Fruit fly (Drosophila melanogaster) whole organism, embryonic: ENCODE data around the gene CG1638.
A peak's percentile ranks its signal among the peaks of the same experiment; 100 is the strongest.

Source experiments
- Asciz ChIP-seq: fragments of 200-800 bp; sonication (Bioruptor generic); optimal IDR thresholded peaks from 2 replicates; lab custom pipeline; 2017; ENCODE audit warnings: missing biosample characterization, mild to moderate bottlenecking, missing genetic modification characterization, missing genetic modification reagents
- B-H1 ChIP-seq: fragments of 200-800 bp; sonication (Bioruptor generic); IDR thresholded peaks from 3 replicates; pipeline ENCODE4 v1.3.6; 2022; ENCODE audit warnings: missing biosample characterization, missing genetic modification characterization
- Blimp-1 ChIP-seq: fragments of 200-800 bp; sonication (Bioruptor generic); optimal IDR thresholded peaks from 3 replicates; lab custom pipeline; 2018; ENCODE audit warnings: missing biosample characterization, missing genetic modification characterization, mild to moderate bottlenecking, moderate library complexity, missing genetic modification reagents
- CG10321 ChIP-seq: fragments of 200-800 bp; sonication (Bioruptor generic); IDR thresholded peaks from 2 replicates; pipeline ENCODE4 v1.3.6; 2022; ENCODE audit warnings: missing biosample characterization, missing genetic modification characterization
- CG11247 ChIP-seq: fragments of 200-800 bp; sonication (Bioruptor generic); IDR thresholded peaks from 2 replicates; pipeline ENCODE4 v1.3.6; 2022; ENCODE audit warnings: missing biosample characterization, missing genetic modification characterization
- CG12219 ChIP-seq: fragments of 200-800 bp; sonication (Bioruptor generic); optimal IDR thresholded peaks from 3 replicates; lab custom pipeline; 2018; ENCODE audit warnings: missing biosample characterization, mild to moderate bottlenecking, missing genetic modification characterization
- CG12236 ChIP-seq: fragments of 200-800 bp; sonication (Bioruptor generic); optimal IDR thresholded peaks from 2 replicates; lab custom pipeline; 2016; ENCODE audit warnings: missing biosample characterization, missing genetic modification characterization
- CG13296 ChIP-seq: fragments of 200-800 bp; sonication (Bioruptor generic); optimal IDR thresholded peaks from 3 replicates; lab custom pipeline; 2018; ENCODE audit warnings: missing biosample characterization, mild to moderate bottlenecking, missing genetic modification characterization
- CG14710 ChIP-seq: fragments of 200-800 bp; sonication (Bioruptor generic); optimal IDR thresholded peaks from 3 replicates; lab custom pipeline; 2019; ENCODE audit warnings: missing biosample characterization, mild to moderate bottlenecking, missing genetic modification characterization, moderate library complexity
- CG15269 ChIP-seq: fragments of 200-800 bp; sonication (Bioruptor generic); optimal IDR thresholded peaks from 2 replicates; lab custom pipeline; 2018; ENCODE audit warnings: missing biosample characterization, mild to moderate bottlenecking, missing genetic modification characterization, moderate library complexity
- CG15601 ChIP-seq: fragments of 200-800 bp; sonication (Bioruptor generic); optimal IDR thresholded peaks from 3 replicates; lab custom pipeline; 2019; ENCODE audit warnings: missing biosample characterization, mild to moderate bottlenecking, missing genetic modification characterization, moderate library complexity
- CG31388 ChIP-seq: fragments of 200-800 bp; sonication (Bioruptor generic); optimal IDR thresholded peaks from 2 replicates; lab custom pipeline; 2016; ENCODE audit warnings: missing biosample characterization, missing genetic modification characterization
- CG33213 ChIP-seq: fragments of 200-800 bp; sonication (Bioruptor generic); optimal IDR thresholded peaks from 3 replicates; lab custom pipeline; 2016; ENCODE audit warnings: missing biosample characterization, missing genetic modification characterization
- CG4707 ChIP-seq: fragments of 200-800 bp; sonication (Bioruptor generic); optimal IDR thresholded peaks from 2 replicates; lab custom pipeline; 2018; ENCODE audit warnings: missing biosample characterization, mild to moderate bottlenecking, missing genetic modification characterization, moderate library complexity
- CG6689 ChIP-seq: fragments of 200-800 bp; sonication (Bioruptor generic); IDR thresholded peaks from 2 replicates; pipeline ENCODE4 v1.3.6; 2022; ENCODE audit warnings: missing biosample characterization, missing genetic modification characterization
- CG6854 ChIP-seq: fragments of 200-800 bp; sonication (Bioruptor generic); optimal IDR thresholded peaks from 3 replicates; lab custom pipeline; 2017; ENCODE audit warnings: missing biosample characterization, mild to moderate bottlenecking, missing genetic modification characterization
- CG7928 ChIP-seq: fragments of 200-800 bp; sonication (Bioruptor generic); optimal IDR thresholded peaks from 2 replicates; lab custom pipeline; 2017; ENCODE audit warnings: missing biosample characterization, mild to moderate bottlenecking, missing genetic modification characterization
- CG8944 ChIP-seq: fragments of 200-800 bp; sonication (Bioruptor generic); optimal IDR thresholded peaks from 3 replicates; lab custom pipeline; 2016; ENCODE audit warnings: missing biosample characterization, missing genetic modification characterization
- CG9727 ChIP-seq: fragments of 200-800 bp; sonication (Bioruptor generic); optimal IDR thresholded peaks from 3 replicates; lab custom pipeline; 2017; ENCODE audit warnings: missing biosample characterization, mild to moderate bottlenecking, missing genetic modification characterization
- Camta ChIP-seq: fragments of 200-800 bp; sonication (Bioruptor generic); optimal IDR thresholded peaks from 2 replicates; lab custom pipeline; 2016; ENCODE audit warnings: missing biosample characterization, missing genetic modification characterization
- CkIIα-i1 ChIP-seq: fragments of 200-800 bp; sonication (Bioruptor generic); IDR thresholded peaks from 2 replicates; pipeline ENCODE4 v1.3.6; 2022; ENCODE audit warnings: missing biosample characterization, missing genetic modification characterization
- D19B ChIP-seq: fragments of 200-800 bp; sonication (Bioruptor generic); optimal IDR thresholded peaks from 2 replicates; lab custom pipeline; 2017; ENCODE audit warnings: missing biosample characterization, mild to moderate bottlenecking, missing genetic modification characterization
- Doc3 ChIP-seq: fragments of 200-800 bp; sonication (Bioruptor generic); IDR thresholded peaks from 3 replicates; pipeline ENCODE4 v1.3.6; 2022; ENCODE audit warnings: missing biosample characterization, missing genetic modification characterization; ENCODE audit not compliant: partially characterized antibody
- Ets97D ChIP-seq: fragments of 200-800 bp; sonication (Bioruptor generic); optimal IDR thresholded peaks from 3 replicates; lab custom pipeline; 2016; ENCODE audit warnings: missing biosample characterization, missing genetic modification characterization
- Fer2 ChIP-seq: fragments of 200-800 bp; sonication (Bioruptor generic); optimal IDR thresholded peaks from 2 replicates; lab custom pipeline; 2018; ENCODE audit warnings: missing biosample characterization, mild to moderate bottlenecking, missing genetic modification characterization, moderate library complexity
- Gsc ChIP-seq: fragments of 200-800 bp; sonication (Bioruptor generic); IDR thresholded peaks from 2 replicates; pipeline ENCODE4 v1.3.6; 2022; ENCODE audit warnings: missing biosample characterization, missing genetic modification characterization
- H15 ChIP-seq: fragments of 200-800 bp; sonication (Bioruptor generic); IDR thresholded peaks from 3 replicates; pipeline ENCODE4 v1.3.6; 2022; ENCODE audit warnings: missing biosample characterization, missing genetic modification characterization
- H2.0 ChIP-seq: fragments of 200-800 bp; sonication (Bioruptor generic); IDR thresholded peaks from 2 replicates; pipeline ENCODE4 v1.3.6; 2022; ENCODE audit warnings: missing biosample characterization, missing genetic modification characterization
- HHEX ChIP-seq: fragments of 200-800 bp; sonication (Bioruptor generic); optimal IDR thresholded peaks from 3 replicates; lab custom pipeline; 2017; ENCODE audit warnings: missing biosample characterization, mild to moderate bottlenecking, missing genetic modification characterization, missing genetic modification reagents
- HLHmδ ChIP-seq: fragments of 200-800 bp; sonication (Bioruptor generic); optimal IDR thresholded peaks from 2 replicates; lab custom pipeline; 2018; ENCODE audit warnings: missing biosample characterization, mild to moderate bottlenecking, missing genetic modification characterization, moderate library complexity
- Max ChIP-seq: fragments of 200-800 bp; sonication (Bioruptor generic); optimal IDR thresholded peaks from 2 replicates; lab custom pipeline; 2016; ENCODE audit warnings: missing biosample characterization, mild to moderate bottlenecking, missing genetic modification characterization
- Opbp ChIP-seq: fragments of 200-800 bp; sonication (Bioruptor generic); IDR thresholded peaks from 3 replicates; pipeline ENCODE4 v1.3.6; 2022; ENCODE audit warnings: missing biosample characterization, missing genetic modification characterization; ENCODE audit not compliant: partially characterized antibody
- Sry-β ChIP-seq: fragments of 200-800 bp; sonication (Bioruptor generic); optimal IDR thresholded peaks from 2 replicates; lab custom pipeline; 2018; ENCODE audit warnings: missing biosample characterization, mild to moderate bottlenecking, missing genetic modification characterization, moderate library complexity
- YL-1 ChIP-seq: fragments of 200-800 bp; sonication (Bioruptor generic); optimal IDR thresholded peaks from 3 replicates; lab custom pipeline; 2017; ENCODE audit warnings: missing biosample characterization, mild to moderate bottlenecking, missing genetic modification characterization
- ase ChIP-seq: fragments of 200-800 bp; sonication (Bioruptor generic); IDR thresholded peaks from 3 replicates; pipeline ENCODE4 v1.3.6; 2022; ENCODE audit warnings: missing biosample characterization, missing genetic modification characterization
- danr ChIP-seq: fragments of 200-800 bp; sonication (Bioruptor generic); IDR thresholded peaks from 2 replicates; pipeline ENCODE4 v1.3.6; 2022; ENCODE audit warnings: missing biosample characterization, missing genetic modification characterization
- dysf ChIP-seq: fragments of 200-800 bp; sonication (Bioruptor generic); IDR thresholded peaks from 3 replicates; pipeline ENCODE4 v1.3.6; 2022; ENCODE audit warnings: missing biosample characterization, missing genetic modification characterization
- ems ChIP-seq: fragments of 200-800 bp; sonication (Bioruptor generic); optimal IDR thresholded peaks from 3 replicates; lab custom pipeline; 2016; ENCODE audit warnings: missing biosample characterization, missing genetic modification characterization
- gem ChIP-seq: fragments of 200-800 bp; sonication (Bioruptor generic); optimal IDR thresholded peaks from 2 replicates; lab custom pipeline; 2019; ENCODE audit warnings: missing biosample characterization, mild to moderate bottlenecking, missing genetic modification characterization, moderate library complexity
- gsb-n ChIP-seq: fragments of 200-800 bp; sonication (Bioruptor generic); optimal IDR thresholded peaks from 3 replicates; lab custom pipeline; 2018; ENCODE audit warnings: missing biosample characterization, mild to moderate bottlenecking, missing genetic modification characterization
- h ChIP-seq: fragments of >200 bp; optimal IDR thresholded peaks from 2 replicates; lab custom pipeline; 2017
- lbe ChIP-seq: fragments of 200-800 bp; sonication (Bioruptor generic); optimal IDR thresholded peaks from 2 replicates; lab custom pipeline; 2016; ENCODE audit warnings: missing biosample characterization, mild to moderate bottlenecking, missing genetic modification characterization
- lola ChIP-seq, 3 experiments: fragments of >200 bp in 2 of 3; fragments of 200-800 bp in 1 of 3; sonication (Bioruptor generic) in 1 of 3; optimal IDR thresholded peaks; 2 replicates each; lab custom pipeline; 2017 to 2019; ENCODE audit warnings: missing biosample characterization in 3 of 3, missing genetic modification characterization in 3 of 3, mild to moderate bottlenecking in 1 of 3, moderate library complexity in 1 of 3
- peb ChIP-seq: fragments of 200-800 bp; sonication (Bioruptor generic); IDR thresholded peaks from 2 replicates; pipeline ENCODE4 v1.3.6; 2022; ENCODE audit warnings: missing biosample characterization, missing genetic modification characterization
- pum ChIP-seq: fragments of 200-800 bp; sonication (Bioruptor generic); optimal IDR thresholded peaks from 2 replicates; lab custom pipeline; 2016; ENCODE audit warnings: missing biosample characterization, missing genetic modification characterization
- sens ChIP-seq: fragments of 200-800 bp; sonication (Bioruptor generic); peaks from one replicate; lab custom pipeline; 2016; ENCODE audit warnings: missing biosample characterization, missing genetic modification characterization
- sim ChIP-seq: fragments of 200-800 bp; sonication (Bioruptor generic); IDR thresholded peaks from 2 replicates; pipeline ENCODE4 v1.3.6; 2022; ENCODE audit warnings: missing biosample characterization, missing genetic modification characterization
- sisA ChIP-seq: fragments of 200-800 bp; sonication (Bioruptor generic); IDR thresholded peaks from 2 replicates; pipeline ENCODE4 v1.3.6; 2022; ENCODE audit warnings: missing biosample characterization, missing genetic modification characterization
- toy ChIP-seq: fragments of 200-800 bp; sonication (Bioruptor generic); IDR thresholded peaks from 2 replicates; pipeline ENCODE4 v1.3.6; 2022; ENCODE audit warnings: missing biosample characterization, missing genetic modification characterization
- tx ChIP-seq: fragments of 200-800 bp; sonication (Bioruptor generic); optimal IDR thresholded peaks from 2 replicates; lab custom pipeline; 2016; ENCODE audit warnings: missing biosample characterization, missing genetic modification characterization
- unc-4 ChIP-seq: fragments of 200-800 bp; sonication (Bioruptor generic); IDR thresholded peaks from 2 replicates; pipeline ENCODE4 v1.3.6; 2022; ENCODE audit warnings: missing biosample characterization, missing genetic modification characterization; ENCODE audit not compliant: partially characterized antibody
- zen2 ChIP-seq: fragments of 200-800 bp; sonication (Bioruptor generic); IDR thresholded peaks from 3 replicates; pipeline ENCODE4 v1.3.6; 2022; ENCODE audit warnings: missing biosample characterization, missing genetic modification characterization; ENCODE audit not compliant: partially characterized antibody

CG1638 gene

DNA sequence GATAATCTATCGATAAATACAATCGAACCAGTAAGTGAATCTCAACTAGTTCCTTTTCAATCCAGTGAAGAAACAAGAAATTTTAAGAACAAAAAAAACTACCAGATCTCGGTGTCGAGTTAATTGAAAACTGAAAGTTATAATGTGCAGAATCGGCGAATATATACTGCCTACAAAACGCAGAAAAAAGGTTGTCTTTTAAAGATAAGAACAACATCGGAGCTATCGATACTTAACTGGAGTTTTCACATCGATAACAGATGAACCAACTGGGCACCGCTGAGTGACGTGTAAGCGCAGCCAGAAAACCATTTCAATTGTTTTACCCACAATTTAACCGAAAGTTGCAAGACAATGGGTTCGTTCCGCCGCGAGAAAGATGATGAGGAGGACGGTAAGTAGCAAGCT lies 18.5 kb upstream of the CG1638 start, which contains the start of gene gammaCOP (continued):
- TF ChIP-seq HHEX (GFP tag; lab: Kevin White, UChicago) (no peak), Asciz (GFP tag; lab: Kevin White, UChicago) (no peak), CG9727 (GFP tag; lab: Kevin White, UChicago) (peak; percentile 9), CG6689 (no peak), unc-4 (peak; percentile 94), Fer2 (tag; lab: Kevin White, UChicago) (no peak), toy (GFP tag; lab: Robert Waterston, UW) (no peak), YL-1 (GFP tag; lab: Kevin White, UChicago) (peak; percentile 68), peb (no peak), CG11247 (GFP tag; lab: Robert Waterston, UW) (no peak), Camta (no peak), gsb-n (tag; lab: Kevin White, UChicago) (no peak), CG13296 (GFP tag; lab: Kevin White, UChicago) (no peak), lbe (peak; percentile 11), pum (GFP tag; lab: Kevin White, UChicago) (no peak), CG12236 (GFP tag; lab: Kevin White, UChicago) (no peak), B-H1 (GFP tag; lab: Robert Waterston, UW) (no peak), H15 (GFP tag; lab: Robert Waterston, UW) (no peak), sens (peak; percentile 53), zen2 (GFP tag; lab: Robert Waterston, UW) (peak; percentile 82; the same call in 2 of the 3 replicates), Gsc (GFP tag; lab: Robert Waterston, UW) (no peak), lola (GFP tag; optimal IDR thresholded peaks at IDR 0.05; lab: Kevin White, UChicago) (no peak), CG15269 (tag; lab: Kevin White, UChicago) (no peak), CG7928 (no peak), Doc3 (peak; percentile 92), ems (GFP tag; lab: Kevin White, UChicago) (peak; percentile 15), dysf (no peak), CkIIα-i1 (GFP tag; lab: Robert Waterston, UW) (no peak), Sry-β (GFP tag; lab: Kevin White, UChicago) (peak; percentile 59), CG14710 (tag; lab: Kevin White, UChicago) (peak; percentile 50), Ets97D (GFP tag; lab: Kevin White, UChicago) (peak; percentile 43), CG15601 (tag; lab: Kevin White, UChicago) (no peak), sisA (GFP tag; lab: Robert Waterston, UW) (no peak), H2.0 (GFP tag; lab: Robert Waterston, UW) (no peak), gem (tag; lab: Kevin White, UChicago) (no peak), CG10321 (no peak), CG12219 (GFP tag; lab: Kevin White, UChicago) (no peak), CG31388 (GFP tag; lab: Kevin White, UChicago) (no peak), sim (GFP tag; lab: Robert Waterston, UW) (no peak), Max (no peak), HLHmδ (GFP tag; lab: Kevin White, UChicago) (no peak), Blimp-1 (no peak), CG8944 (no peak), D19B (GFP tag; lab: Kevin White, UChicago) (no peak), ase (GFP tag; lab: Robert Waterston, UW) (no peak), danr (GFP tag; lab: Robert Waterston, UW) (no peak), CG33213 (GFP tag; lab: Kevin White, UChicago) (peak; percentile 1), CG4707 (GFP tag; lab: Kevin White, UChicago) (no peak), h (lab: Kevin White, UChicago) (no peak), CG6854 (GFP tag; lab: Kevin White, UChicago) (no peak), tx (no peak), Opbp (GFP tag; lab: Robert Waterston, UW) (peak; percentile 75; the same call in 1 of the 3 replicates)
